Worm (Caenorhabditis elegans): ENCODE measurements around the gene pnp-1.

- TF ChIP-seq madf-3 (GFP tag; IDR thresholded peaks at IDR 0.05) (no peak), attf-6 (GFP tag; IDR thresholded peaks at IDR 0.05) (no peak), F10E7.11 (tag; optimal IDR thresholded peaks at IDR 0.05) (no peak), sea-2 (GFP tag; IDR thresholded peaks at IDR 0.05) (no peak)
Observed at ce11 chrIV:338192-338831, 40.2 kb upstream of the pnp-1 start.

All from whole organism, young adult.